Fruit fly (Drosophila melanogaster): Measurements from ENCODE around the gene CG3792.

The CG3792 gene

DNA sequence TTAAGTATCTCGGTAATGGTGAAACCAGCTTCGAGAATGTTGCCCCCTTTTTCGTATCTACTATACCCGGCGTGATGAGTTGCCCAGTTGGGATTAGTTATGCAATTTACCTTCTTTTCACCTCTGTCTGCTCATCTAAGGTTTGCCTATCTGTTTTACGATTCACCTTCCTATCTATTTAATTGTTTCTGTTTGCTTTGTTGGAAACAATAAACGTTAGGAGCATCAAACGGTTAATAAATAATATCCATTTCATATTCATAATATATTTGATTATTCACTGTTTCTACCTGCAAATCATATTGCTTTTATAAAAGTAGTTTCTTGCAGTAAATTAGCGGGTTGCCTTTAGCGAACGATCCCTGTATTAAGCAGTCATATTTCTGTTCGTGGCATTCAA is 30.1 kb downstream of the CG3792 start:
- TF ChIP-seq esn (GFP tag; optimal IDR thresholded peaks at IDR 0.05) (peak; percentile 9), Sox14 (GFP tag; optimal IDR thresholded peaks at IDR 0.05) (no peak), CG9139 (GFP tag; optimal IDR thresholded peaks at IDR 0.05) (no peak), Eip78C (GFP tag) (peak; percentile 69), pdm3 (GFP tag; optimal IDR thresholded peaks at IDR 0.05) (peak; percentile 24), CG15336 (GFP tag; IDR thresholded peaks at IDR 0.05) (0 out of 2 replicates have a peak, but pooled peaks have one; percentile 15), Sox15 (GFP tag; optimal IDR thresholded peaks at IDR 0.05) (no peak), CG11762 (GFP tag; optimal IDR thresholded peaks at IDR 0.05; ENCODE audit: insufficient read depth) (no peak), svp (GFP tag) (no peak), topi (GFP tag; optimal IDR thresholded peaks at IDR 0.05) (no peak), CG3919 (GFP tag; optimal IDR thresholded peaks at IDR 0.05) (peak; percentile 16), eg (GFP tag; IDR thresholded peaks at IDR 0.05) (0 out of 3 replicates have a peak, but pooled peaks have one; percentile 11), CG32006 (GFP tag; optimal IDR thresholded peaks at IDR 0.05) (peak; percentile 7), CG6163 (GFP tag; IDR thresholded peaks at IDR 0.05) (peak; percentile 20; the same call in 1 of the 3 replicates), vri (GFP tag; optimal IDR thresholded peaks at IDR 0.05) (peak; percentile 52), fkh (GFP tag; optimal IDR thresholded peaks at IDR 0.05) (peak; percentile 8), CG6792 (GFP tag; optimal IDR thresholded peaks at IDR 0.05) (no peak), OdsH (GFP tag; optimal IDR thresholded peaks at IDR 0.05) (peak; percentile 9), CG11902 (GFP tag; optimal IDR thresholded peaks at IDR 0.05) (no peak)

DNA sequence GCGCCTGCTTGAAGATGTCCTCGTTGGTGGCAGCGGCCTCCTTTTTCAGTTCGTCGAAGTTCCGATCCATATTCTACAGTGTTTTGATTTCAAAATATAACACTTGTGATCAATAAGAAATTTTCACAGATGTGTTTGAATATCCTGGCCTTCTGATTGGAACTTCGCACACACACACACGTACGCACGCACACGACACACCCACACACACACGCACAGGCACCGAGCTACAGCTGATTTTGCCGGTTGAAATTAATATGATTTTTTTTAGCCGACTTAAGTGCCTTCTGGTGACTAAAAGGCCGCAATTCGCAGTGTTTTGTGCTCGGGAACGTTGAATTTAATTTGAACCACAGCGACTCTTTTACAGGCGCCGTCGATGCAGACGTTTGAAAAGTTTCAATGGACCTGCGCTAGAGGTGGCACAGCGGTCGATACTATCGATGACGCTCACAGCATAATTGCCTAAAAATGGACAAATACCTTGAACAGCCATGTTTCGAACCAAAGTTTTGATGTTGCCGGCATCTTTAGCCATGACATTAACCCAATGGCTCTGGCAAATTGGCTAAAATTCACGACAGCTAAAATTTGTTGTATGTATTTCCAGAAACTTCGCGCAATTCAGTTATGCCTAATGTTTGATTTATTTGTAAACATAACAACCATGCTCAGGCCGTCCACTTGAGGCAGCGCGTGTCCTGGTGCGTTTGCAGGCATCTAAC is 32.4 kb downstream of the CG3792 start, which contains the start of gene Rtnl1:
Gene Rtnl1, minus strand, starts transcription at position 415 of the 725 bp plus-strand sequence.
- TF ChIP-seq dsx (GFP tag; optimal IDR thresholded peaks at IDR 0.05; ENCODE audit: poor library complexity, severe bottlenecking) = peak; percentile 4
- no peak for TF ChIP-seq CG8119 (GFP tag; IDR thresholded peaks at IDR 0.05)
- peak in 1 of 2 experiments; percentile 42 for TF ChIP-seq ss (GFP tag; optimal IDR thresholded peaks at IDR 0.05)
- peak; percentile 1 for TF ChIP-seq CG16779 (tag; optimal IDR thresholded peaks at IDR 0.05)
- TF ChIP-seq CG15336 (GFP tag; IDR thresholded peaks at IDR 0.05) = 0 out of 2 replicates have a peak, but pooled peaks have one; percentile 14
- peak; percentile 54 for TF ChIP-seq esn (GFP tag; optimal IDR thresholded peaks at IDR 0.05)
- TF ChIP-seq CG10669 (GFP tag; optimal IDR thresholded peaks at IDR 0.05) = no peak
- peak; percentile 21 for TF ChIP-seq CG3919 (GFP tag; optimal IDR thresholded peaks at IDR 0.05)
- TF ChIP-seq Eip78C (GFP tag) = peak; percentile 79
- no peak for TF ChIP-seq CG4318 (GFP tag; optimal IDR thresholded peaks at IDR 0.05)
- peak; percentile 30 for TF ChIP-seq vri (GFP tag; optimal IDR thresholded peaks at IDR 0.05)
- TF ChIP-seq dac (GFP tag; optimal IDR thresholded peaks at IDR 0.05) = no peak
- TF ChIP-seq Ets96B (tag; optimal IDR thresholded peaks at IDR 0.05) = no peak
- TF ChIP-seq CG6854 (GFP tag; optimal IDR thresholded peaks at IDR 0.05) = peak; percentile 54
- no peak for TF ChIP-seq CG8319 (GFP tag; optimal IDR thresholded peaks at IDR 0.05)
- TF ChIP-seq CG11294 (GFP tag; IDR thresholded peaks at IDR 0.05) = no peak
- TF ChIP-seq CG6276 (GFP tag; optimal IDR thresholded peaks at IDR 0.05) = no peak
- TF ChIP-seq Met (GFP tag; optimal IDR thresholded peaks at IDR 0.05) = no peak
- TF ChIP-seq topi (GFP tag; optimal IDR thresholded peaks at IDR 0.05) = peak; percentile 12
- no peak for TF ChIP-seq Hr38 (GFP tag; optimal IDR thresholded peaks at IDR 0.05)
- TF ChIP-seq CG1621 (tag; optimal IDR thresholded peaks at IDR 0.05) = peak; percentile 2
- TF ChIP-seq Sox14 (GFP tag; optimal IDR thresholded peaks at IDR 0.05) = peak; percentile 23
- peak; percentile 35 for TF ChIP-seq lz (GFP tag; optimal IDR thresholded peaks at IDR 0.05)
- peak; percentile 17 for TF ChIP-seq CG3032 (tag; optimal IDR thresholded peaks at IDR 0.05)
- no peak for TF ChIP-seq achi (GFP tag; optimal IDR thresholded peaks at IDR 0.05)
- TF ChIP-seq OdsH (GFP tag; optimal IDR thresholded peaks at IDR 0.05) = no peak

DNA sequence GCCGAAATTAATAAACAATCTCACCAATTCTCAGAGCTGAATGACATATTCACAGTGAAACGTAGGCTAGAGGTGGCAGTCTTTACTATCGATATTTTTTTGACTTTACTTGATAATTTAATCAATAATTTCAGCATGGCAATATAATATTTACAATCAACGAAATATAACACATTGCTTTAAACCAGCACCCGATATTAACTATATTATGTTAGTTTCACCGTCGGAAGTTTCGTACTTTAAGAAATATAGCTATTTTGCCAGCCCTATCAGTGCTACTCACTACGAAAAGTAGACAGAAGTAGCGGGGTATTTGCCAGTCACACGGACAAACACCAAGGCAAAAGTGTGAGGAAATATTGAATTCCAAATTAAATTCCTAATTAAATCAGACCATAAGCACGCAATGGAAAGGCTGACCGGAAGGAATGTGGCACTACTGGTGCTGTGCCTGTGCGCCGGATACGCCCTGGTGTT is 33.7 kb downstream of the CG3792 start, which contains the start of the genes CG31917, Tfb5 and SelT:
Gene CG31917, minus strand, starts transcription at position 51 of the 477 bp plus-strand sequence.
Gene Tfb5, minus strand, starts transcription at position 51 of the 477 bp plus-strand sequence.
Gene SelT, plus strand, starts transcription at position 139 of the 477 bp plus-strand sequence.
- TF ChIP-seq fkh (GFP tag; optimal IDR thresholded peaks at IDR 0.05) (no peak), Met (GFP tag; optimal IDR thresholded peaks at IDR 0.05) (no peak), Hr4 (GFP tag; optimal IDR thresholded peaks at IDR 0.05) (no peak), CG3919 (GFP tag; optimal IDR thresholded peaks at IDR 0.05) (no peak), esn (GFP tag; optimal IDR thresholded peaks at IDR 0.05) (peak; percentile 73), CG11294 (GFP tag; IDR thresholded peaks at IDR 0.05) (no peak), CG9139 (GFP tag; optimal IDR thresholded peaks at IDR 0.05) (no peak), CG6163 (GFP tag; IDR thresholded peaks at IDR 0.05) (peak; percentile 12; the same call in 1 of the 3 replicates), CG10631 (GFP tag; optimal IDR thresholded peaks at IDR 0.05) (no peak), CG6276 (GFP tag; optimal IDR thresholded peaks at IDR 0.05) (no peak), CG31627 (GFP tag; optimal IDR thresholded peaks at IDR 0.05) (peak; percentile 58), CG8632 (GFP tag; optimal IDR thresholded peaks at IDR 0.05) (no peak), achi (GFP tag; optimal IDR thresholded peaks at IDR 0.05) (peak; percentile 33), net (GFP tag; optimal IDR thresholded peaks at IDR 0.05) (no peak), OdsH (GFP tag; optimal IDR thresholded peaks at IDR 0.05) (no peak), topi (GFP tag; optimal IDR thresholded peaks at IDR 0.05) (peak; percentile 43), Sox15 (GFP tag; optimal IDR thresholded peaks at IDR 0.05) (peak; percentile 31), svp (GFP tag) (peak; percentile 86), fd85E (GFP tag; optimal IDR thresholded peaks at IDR 0.05) (no peak), CG7368 (GFP tag; optimal IDR thresholded peaks at IDR 0.05) (no peak), salr (GFP tag; optimal IDR thresholded peaks at IDR 0.05) (no peak), CG8119 (GFP tag; IDR thresholded peaks at IDR 0.05) (no peak)

Measured in whole organism, prepupa.